Worm (Caenorhabditis elegans) whole organism, mixed stage, embryonic: ENCODE results near the gene elt-6.

Experiments
- M03D4.4 ChIP-seq: sonication (generic microtip); optimal IDR thresholded peaks from 2 replicates; lab custom pipeline; 2017; ENCODE audit warnings: mild to moderate bottlenecking, missing genetic modification characterization, missing compliant biosample characterization
- bed-3 ChIP-seq: fragments of 200-800 bp; sonication (Bioruptor generic); optimal IDR thresholded peaks from 3 replicates; lab custom pipeline; 2018; ENCODE audit warnings: mild to moderate bottlenecking, missing genetic modification characterization, moderate library complexity, missing compliant biosample characterization
- blmp-1 ChIP-seq: fragments of 150-350 bp; optimal IDR thresholded peaks from 2 replicates; lab custom pipeline; 2014; ENCODE audit warnings: missing biosample characterization, missing genetic modification characterization
- ceh-39 ChIP-seq: fragments of 150-350 bp; optimal IDR thresholded peaks from 2 replicates; lab custom pipeline; 2014; ENCODE audit warnings: missing biosample characterization, missing genetic modification characterization
- ceh-43 ChIP-seq: fragments of 200-800 bp; sonication (Bioruptor generic); optimal IDR thresholded peaks from 2 replicates; lab custom pipeline; 2018; ENCODE audit warnings: mild to moderate bottlenecking, missing genetic modification characterization, moderate library complexity, missing compliant biosample characterization
- ceh-83 ChIP-seq: fragments of 200-800 bp; sonication (Bioruptor generic); optimal IDR thresholded peaks from 2 replicates; lab custom pipeline; 2018; ENCODE audit warnings: mild to moderate bottlenecking, missing genetic modification characterization, missing compliant biosample characterization
- ces-1 ChIP-seq: fragments of 150-350 bp; optimal IDR thresholded peaks from 2 replicates; lab custom pipeline; 2014; ENCODE audit warnings: missing biosample characterization, missing genetic modification reagents, missing genetic modification characterization
- cnd-1 ChIP-seq: fragments of 200-800 bp; sonication (Bioruptor generic); optimal IDR thresholded peaks from 2 replicates; lab custom pipeline; 2018; ENCODE audit warnings: mild to moderate bottlenecking, missing genetic modification characterization, missing compliant biosample characterization
- drap-1 ChIP-seq: fragments of 200-800 bp; sonication (Bioruptor generic); optimal IDR thresholded peaks from 3 replicates; lab custom pipeline; 2018; ENCODE audit warnings: mild to moderate bottlenecking, missing genetic modification characterization, missing compliant biosample characterization
- elt-1 ChIP-seq: sonication (generic microtip); optimal IDR thresholded peaks from 2 replicates; lab custom pipeline; 2017; ENCODE audit warnings: missing genetic modification characterization, mild to moderate bottlenecking, missing compliant biosample characterization, antibody characterized with exemption, moderate library complexity, borderline replicate concordance; ENCODE audit not compliant: insufficient read depth
- elt-3 ChIP-seq: fragments of 150-350 bp; optimal IDR thresholded peaks from 2 replicates; lab custom pipeline; 2014; ENCODE audit warnings: missing biosample characterization, missing genetic modification characterization
- flh-1 ChIP-seq: fragments of 200-800 bp; sonication (Bioruptor generic); optimal IDR thresholded peaks from 2 replicates; lab custom pipeline; 2018; ENCODE audit warnings: mild to moderate bottlenecking, missing genetic modification characterization, moderate library complexity, missing compliant biosample characterization
- ham-2 ChIP-seq: fragments of 200-800 bp; sonication (Bioruptor generic); optimal IDR thresholded peaks from 2 replicates; lab custom pipeline; 2018; ENCODE audit warnings: mild to moderate bottlenecking, missing genetic modification characterization, missing compliant biosample characterization
- hlh-1 ChIP-seq: fragments of 150-350 bp; optimal IDR thresholded peaks from 2 replicates; lab custom pipeline; 2014; ENCODE audit warnings: missing biosample characterization, missing genetic modification reagents, missing genetic modification characterization
- lin-13 ChIP-seq: fragments of 150-350 bp; optimal IDR thresholded peaks from 2 replicates; lab custom pipeline; 2014; ENCODE audit warnings: missing biosample characterization, missing genetic modification characterization
- lin-32 ChIP-seq: fragments of 200-800 bp; sonication (Bioruptor generic); optimal IDR thresholded peaks from 2 replicates; lab custom pipeline; 2018; ENCODE audit warnings: mild to moderate bottlenecking, missing genetic modification characterization, missing compliant biosample characterization
- lsy-2 ChIP-seq: fragments of 150-350 bp; optimal IDR thresholded peaks from 2 replicates; lab custom pipeline; 2014; ENCODE audit warnings: missing biosample characterization, missing genetic modification characterization
- mab-5 ChIP-seq: fragments of 150-350 bp; optimal IDR thresholded peaks from 2 replicates; lab custom pipeline; 2014; ENCODE audit warnings: missing biosample characterization, missing genetic modification characterization
- mep-1 ChIP-seq: fragments of 150-350 bp; optimal IDR thresholded peaks from 2 replicates; lab custom pipeline; 2017; ENCODE audit warnings: missing biosample characterization, missing genetic modification reagents, missing genetic modification characterization, inconsistent platforms
- mls-2 ChIP-seq: sonication (generic microtip); optimal IDR thresholded peaks from 2 replicates; lab custom pipeline; 2016; ENCODE audit warnings: mild to moderate bottlenecking, missing genetic modification characterization, moderate library complexity, missing compliant biosample characterization
- nhr-2 ChIP-seq: fragments of 150-350 bp; optimal IDR thresholded peaks from 2 replicates; lab custom pipeline; 2014; ENCODE audit warnings: missing biosample characterization, missing genetic modification characterization
- nhr-237 ChIP-seq: fragments of 150-350 bp; optimal IDR thresholded peaks from 2 replicates; lab custom pipeline; 2014; ENCODE audit warnings: missing biosample characterization, missing genetic modification characterization
- nhr-28 ChIP-seq: fragments of 150-350 bp; optimal IDR thresholded peaks from 2 replicates; lab custom pipeline; 2014; ENCODE audit warnings: missing biosample characterization, missing genetic modification characterization
- nhr-76 ChIP-seq: sonication (generic microtip); optimal IDR thresholded peaks from 2 replicates; lab custom pipeline; 2017; ENCODE audit warnings: missing biosample characterization, missing genetic modification characterization
- pha-4 ChIP-seq: fragments of 150-350 bp; optimal IDR thresholded peaks from 2 replicates; lab custom pipeline; 2018; ENCODE audit warnings: missing biosample characterization, missing genetic modification reagents, missing genetic modification characterization
- sem-2 ChIP-seq: fragments of 200-800 bp; sonication (Bioruptor generic); optimal IDR thresholded peaks from 2 replicates; lab custom pipeline; 2018; ENCODE audit warnings: mild to moderate bottlenecking, missing genetic modification characterization, missing compliant biosample characterization
- sptf-1 ChIP-seq: sonication (generic microtip); optimal IDR thresholded peaks from 2 replicates; lab custom pipeline; 2017; ENCODE audit warnings: mild to moderate bottlenecking, missing genetic modification characterization, moderate library complexity, missing compliant biosample characterization
- tbx-8 ChIP-seq: fragments of 200-800 bp; sonication (Bioruptor generic); optimal IDR thresholded peaks from 2 replicates; lab custom pipeline; 2018; ENCODE audit warnings: mild to moderate bottlenecking, missing genetic modification characterization, moderate library complexity, missing compliant biosample characterization
- unc-39 ChIP-seq: fragments of 150-350 bp; optimal IDR thresholded peaks from 2 replicates; lab custom pipeline; 2014; ENCODE audit warnings: missing biosample characterization, missing genetic modification characterization
- zip-8 ChIP-seq: fragments of 150-350 bp; optimal IDR thresholded peaks from 2 replicates; lab custom pipeline; 2014; ENCODE audit warnings: missing biosample characterization, missing genetic modification characterization
- ztf-11 ChIP-seq: fragments of 150-350 bp; optimal IDR thresholded peaks from 2 replicates; lab custom pipeline; 2014; ENCODE audit warnings: missing biosample characterization, missing genetic modification characterization

Gene elt-6

DNA sequence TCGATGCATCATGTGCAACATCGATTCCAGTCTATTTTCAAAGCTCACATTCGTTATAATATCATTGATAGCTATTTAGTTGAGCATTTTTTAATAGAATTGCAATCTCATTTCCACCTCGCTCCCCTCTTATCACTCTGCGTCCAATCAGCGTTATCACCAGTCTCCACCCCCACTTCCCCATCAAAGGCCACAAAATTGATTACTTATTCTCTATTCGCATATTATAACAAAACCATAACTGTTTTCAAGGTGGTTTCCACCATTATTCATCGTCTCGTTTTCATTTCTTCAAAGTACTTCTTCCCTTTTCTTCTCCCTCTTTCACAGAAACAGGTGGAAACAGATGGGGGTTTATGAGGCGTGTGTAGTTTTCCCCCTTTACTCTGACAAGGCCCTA lies 25.1 kb upstream of the elt-6 start:
- TF ChIP-seq drap-1 (GFP tag; lab: Kevin White, UChicago) = no peak
- no peak for TF ChIP-seq mep-1 (tag; lab: Kevin White, UChicago)
- TF ChIP-seq nhr-76 = no peak
- no peak for TF ChIP-seq unc-39
- no peak for TF ChIP-seq hlh-1
- no peak for TF ChIP-seq M03D4.4 (tag; lab: Kevin White, UChicago)
- no peak for TF ChIP-seq sem-2 (GFP tag; lab: Kevin White, UChicago)
- TF ChIP-seq nhr-237 (tag; lab: Kevin White, UChicago) = no peak
- no peak for TF ChIP-seq zip-8 (tag; lab: Kevin White, UChicago)
- no peak for TF ChIP-seq lin-13 (tag; lab: Kevin White, UChicago)
- no peak for TF ChIP-seq cnd-1 (tag; lab: Kevin White, UChicago)
- TF ChIP-seq mab-5 = no peak
- no peak for TF ChIP-seq ceh-43 (GFP tag; lab: Kevin White, UChicago)
- TF ChIP-seq ztf-11 (tag; lab: Kevin White, UChicago) = no peak
- no peak for TF ChIP-seq pha-4 (tag; lab: Kevin White, UChicago)
- no peak for TF ChIP-seq ceh-39 (tag; lab: Kevin White, UChicago)
- TF ChIP-seq, all 35 proteins: peak for 0

ce11 chrIV:1895024-1895423 lies 22.8 kb upstream of the elt-6 start:
- TF ChIP-seq flh-1 (GFP tag; lab: Kevin White, UChicago) (no peak), mls-2 (tag; lab: Kevin White, UChicago) (peak; percentile 59), ceh-39 (tag; lab: Kevin White, UChicago) (no peak), hlh-1 (peak; percentile 67), M03D4.4 (tag; lab: Kevin White, UChicago) (no peak), elt-1 (tag; lab: Kevin White, UChicago) (no peak), sptf-1 (peak; percentile 41), ces-1 (GFP tag; lab: Kevin White, UChicago) (peak; percentile 17), bed-3 (GFP tag; lab: Kevin White, UChicago) (no peak), mep-1 (tag; lab: Kevin White, UChicago) (no peak), cnd-1 (tag; lab: Kevin White, UChicago) (peak; percentile 69), ztf-11 (tag; lab: Kevin White, UChicago) (no peak), ceh-83 (GFP tag; lab: Kevin White, UChicago) (no peak), lin-32 (peak; percentile 94), nhr-76 (no peak), ham-2 (GFP tag; lab: Kevin White, UChicago) (peak; percentile 24), ceh-43 (GFP tag; lab: Kevin White, UChicago) (no peak), nhr-237 (tag; lab: Kevin White, UChicago) (no peak)

- TF ChIP-seq ham-2 (GFP tag; lab: Kevin White, UChicago) (peak; percentile 66), ces-1 (GFP tag; lab: Kevin White, UChicago) (peak; percentile 12), sem-2 (GFP tag; lab: Kevin White, UChicago) (no peak), mls-2 (tag; lab: Kevin White, UChicago) (peak; percentile 65), elt-1 (tag; lab: Kevin White, UChicago) (peak; percentile 16), ceh-83 (GFP tag; lab: Kevin White, UChicago) (peak; percentile 35), M03D4.4 (tag; lab: Kevin White, UChicago) (peak; percentile 16), nhr-28 (tag; lab: Kevin White, UChicago) (no peak), sptf-1 (peak; percentile 59), ceh-43 (GFP tag; lab: Kevin White, UChicago) (peak; percentile 73), nhr-2 (tag; lab: Kevin White, UChicago) (peak; percentile 70), nhr-76 (no peak)
These were observed 21.6 kb upstream of the elt-6 start for ce11 chrIV:1896145-1896544.

ce11 chrIV:1900971-1901370 lies 16.8 kb upstream of the elt-6 start:
- TF ChIP-seq ceh-39 (tag; lab: Kevin White, UChicago) = no peak
- TF ChIP-seq ztf-11 (tag; lab: Kevin White, UChicago) = no peak
- TF ChIP-seq elt-1 (tag; lab: Kevin White, UChicago) = no peak
- no peak for TF ChIP-seq lin-13 (tag; lab: Kevin White, UChicago)
- TF ChIP-seq ces-1 (GFP tag; lab: Kevin White, UChicago) = no peak
- TF ChIP-seq cnd-1 (tag; lab: Kevin White, UChicago) = peak; percentile 51
- no peak for TF ChIP-seq nhr-76

- TF ChIP-seq mab-5 = no peak
- no peak for TF ChIP-seq ham-2 (GFP tag; lab: Kevin White, UChicago)
- no peak for TF ChIP-seq lsy-2 (tag; lab: Kevin White, UChicago)
- TF ChIP-seq cnd-1 (tag; lab: Kevin White, UChicago) = no peak
- no peak for TF ChIP-seq nhr-28 (tag; lab: Kevin White, UChicago)
- TF ChIP-seq nhr-76 = no peak
- no peak for TF ChIP-seq elt-3 (tag; lab: Kevin White, UChicago)
- TF ChIP-seq M03D4.4 (tag; lab: Kevin White, UChicago) = no peak
- TF ChIP-seq ces-1 (GFP tag; lab: Kevin White, UChicago) = no peak
- TF ChIP-seq blmp-1 (tag; lab: Kevin White, UChicago) = no peak
- TF ChIP-seq mep-1 (tag; lab: Kevin White, UChicago) = no peak
- TF ChIP-seq ztf-11 (tag; lab: Kevin White, UChicago) = no peak
- TF ChIP-seq sptf-1 = no peak
- TF ChIP-seq sem-2 (GFP tag; lab: Kevin White, UChicago) = no peak
- no peak for TF ChIP-seq tbx-8 (GFP tag; lab: Kevin White, UChicago)
- TF ChIP-seq mls-2 (tag; lab: Kevin White, UChicago) = no peak
These were observed 15.8 kb upstream of the elt-6 start, which contains the start of gene egl-18 for ce11 chrIV:1902022-1902421. Gene egl-18 (plus strand): TSS chrIV:1902322.
